Fruit fly (Drosophila melanogaster): Measurements from ENCODE around the gene betaTub97EF.

Gene betaTub97EF

dm6 chr3R:27953890-27954289, 34.3 kb downstream of the betaTub97EF start, which contains the start of gene CG4951 (continued):
- TF ChIP-seq bowl (GFP tag; IDR thresholded peaks at IDR 0.05) (no peak), CG9609 (GFP tag; optimal IDR thresholded peaks at IDR 0.05) (no peak), CG34422 (GFP tag; IDR thresholded peaks at IDR 0.05) (0 out of 3 replicates have a peak, but pooled peaks have one; percentile 17), CG2199 (GFP tag; IDR thresholded peaks at IDR 0.05) (no peak), Lpt (GFP tag; optimal IDR thresholded peaks at IDR 0.05) (no peak), bigmax (GFP tag; optimal IDR thresholded peaks at IDR 0.05) (peak; percentile 36), CoRest (tag; optimal IDR thresholded peaks at IDR 0.05) (no peak), Sry-δ (GFP tag; optimal IDR thresholded peaks at IDR 0.05) (peak; percentile 58), CG3065 (GFP tag; optimal IDR thresholded peaks at IDR 0.05) (no peak), CG11093 (GFP tag; IDR thresholded peaks at IDR 0.05) (no peak), btn (GFP tag; optimal IDR thresholded peaks at IDR 0.05) (no peak), CG12071 (GFP tag; optimal IDR thresholded peaks at IDR 0.05) (no peak), vfl (GFP tag; optimal IDR thresholded peaks at IDR 0.05) (no peak), CG17568 (GFP tag; optimal IDR thresholded peaks at IDR 0.05) (no peak), nmo (GFP tag; optimal IDR thresholded peaks at IDR 0.05) (peak; percentile 22), CG30020 (tag; optimal IDR thresholded peaks at IDR 0.05) (no peak), CG5180 (GFP tag; optimal IDR thresholded peaks at IDR 0.05) (no peak), zen (tag; optimal IDR thresholded peaks at IDR 0.05) (peak; percentile 13), yki (optimal IDR thresholded peaks at IDR 0.05) (no peak), pum (GFP tag; optimal IDR thresholded peaks at IDR 0.05) (no peak), Scr (GFP tag; IDR thresholded peaks at IDR 0.05; ENCODE audit: partially characterized antibody) (peak; percentile 60), wdn (GFP tag; IDR thresholded peaks at IDR 0.05) (no peak), Doc3 (GFP tag; IDR thresholded peaks at IDR 0.05; ENCODE audit: partially characterized antibody) (0 out of 3 replicates have a peak, but pooled peaks have one; percentile 42), Sox100B (GFP tag; optimal IDR thresholded peaks at IDR 0.05) (no peak), lmd (GFP tag; IDR thresholded peaks at IDR 0.05) (no peak), hbn (GFP tag; IDR thresholded peaks at IDR 0.05; ENCODE audit: partially characterized antibody) (peak; percentile 49; the same call in 1 of the 2 replicates), vnd (GFP tag; IDR thresholded peaks at IDR 0.05; ENCODE audit: partially characterized antibody) (peak; percentile 36; the same call in 1 of the 3 replicates), nerfin-2 (GFP tag; IDR thresholded peaks at IDR 0.05; ENCODE audit: partially characterized antibody) (peak; percentile 62; the same call in 1 of the 2 replicates), emc (GFP tag; optimal IDR thresholded peaks at IDR 0.05) (no peak), toy (GFP tag; IDR thresholded peaks at IDR 0.05) (no peak), Mrtf (GFP tag; IDR thresholded peaks at IDR 0.05) (no peak), knrl (GFP tag; IDR thresholded peaks at IDR 0.05; ENCODE audit: partially characterized antibody) (peak; percentile 32; the same call in 1 of the 3 replicates), jigr1 (GFP tag; IDR thresholded peaks at IDR 0.05) (no peak), grn (GFP tag; optimal IDR thresholded peaks at IDR 0.05) (no peak), Usf (GFP tag; optimal IDR thresholded peaks at IDR 0.05) (no peak), zf30C (GFP tag; optimal IDR thresholded peaks at IDR 0.05) (no peak), CG10543 (GFP tag; optimal IDR thresholded peaks at IDR 0.05) (no peak), CG10267 (tag; optimal IDR thresholded peaks at IDR 0.05) (peak; percentile 44), E2f1 (GFP tag; IDR thresholded peaks at IDR 0.05) (no peak), Hmr (GFP tag; optimal IDR thresholded peaks at IDR 0.05) (no peak), psq (GFP tag; optimal IDR thresholded peaks at IDR 0.05) (no peak), CG18476 (GFP tag; optimal IDR thresholded peaks at IDR 0.05) (no peak), Myb (GFP tag; optimal IDR thresholded peaks at IDR 0.05) (peak; percentile 34), Side (GFP tag; optimal IDR thresholded peaks at IDR 0.05) (no peak), CG15601 (tag; optimal IDR thresholded peaks at IDR 0.05) (no peak), Fer2 (tag; optimal IDR thresholded peaks at IDR 0.05) (no peak), CG6683 (GFP tag; optimal IDR thresholded peaks at IDR 0.05) (no peak), ewg (GFP tag; optimal IDR thresholded peaks at IDR 0.05) (no peak), CG33213 (GFP tag; optimal IDR thresholded peaks at IDR 0.05) (no peak), sug (tag; optimal IDR thresholded peaks at IDR 0.05) (no peak), tll (GFP tag; optimal IDR thresholded peaks at IDR 0.05) (no peak)
